Fruit fly (Drosophila melanogaster): ENCODE measurements around the gene CG9391.

Gene CG9391

DNA sequence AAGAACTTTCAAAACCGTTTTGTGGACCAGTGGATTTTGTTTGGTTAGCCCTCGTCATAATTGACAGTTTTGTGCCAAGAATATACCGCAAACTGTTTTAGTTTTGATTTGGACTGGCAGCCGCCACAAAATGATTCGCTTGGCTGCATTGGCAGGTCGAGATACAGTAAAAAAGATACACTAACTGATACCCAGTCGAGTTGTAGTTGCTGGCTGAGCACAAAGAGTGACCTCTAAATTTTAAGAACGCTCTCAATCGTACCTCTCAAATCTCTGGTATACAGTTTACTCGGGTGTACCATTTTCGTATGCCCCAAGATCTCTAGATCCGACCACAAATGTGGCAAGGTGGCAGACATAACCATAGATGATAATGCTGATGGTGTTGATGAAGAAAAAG is 25.2 kb downstream of the CG9391 start:
- TF ChIP-seq Sox15 (GFP tag; optimal IDR thresholded peaks at IDR 0.05) = no peak
- TF ChIP-seq Met (GFP tag; optimal IDR thresholded peaks at IDR 0.05) = no peak
- no peak for TF ChIP-seq cyc (GFP tag; optimal IDR thresholded peaks at IDR 0.05)
- no peak for TF ChIP-seq fd85E (GFP tag; optimal IDR thresholded peaks at IDR 0.05)
- TF ChIP-seq Eip75B (GFP tag; optimal IDR thresholded peaks at IDR 0.05) = no peak
- TF ChIP-seq CG3032 (tag; optimal IDR thresholded peaks at IDR 0.05) = no peak
- TF ChIP-seq salr (GFP tag; optimal IDR thresholded peaks at IDR 0.05) = no peak
- no peak for TF ChIP-seq Ets96B (tag; optimal IDR thresholded peaks at IDR 0.05)
- no peak for TF ChIP-seq Hr4 (GFP tag; optimal IDR thresholded peaks at IDR 0.05)
- no peak for TF ChIP-seq CG8319 (GFP tag; optimal IDR thresholded peaks at IDR 0.05)
- TF ChIP-seq CG16779 (tag; optimal IDR thresholded peaks at IDR 0.05) = no peak
- no peak for TF ChIP-seq Smox (GFP tag; optimal IDR thresholded peaks at IDR 0.05)
- no peak for TF ChIP-seq CG9139 (GFP tag; optimal IDR thresholded peaks at IDR 0.05)

DNA sequence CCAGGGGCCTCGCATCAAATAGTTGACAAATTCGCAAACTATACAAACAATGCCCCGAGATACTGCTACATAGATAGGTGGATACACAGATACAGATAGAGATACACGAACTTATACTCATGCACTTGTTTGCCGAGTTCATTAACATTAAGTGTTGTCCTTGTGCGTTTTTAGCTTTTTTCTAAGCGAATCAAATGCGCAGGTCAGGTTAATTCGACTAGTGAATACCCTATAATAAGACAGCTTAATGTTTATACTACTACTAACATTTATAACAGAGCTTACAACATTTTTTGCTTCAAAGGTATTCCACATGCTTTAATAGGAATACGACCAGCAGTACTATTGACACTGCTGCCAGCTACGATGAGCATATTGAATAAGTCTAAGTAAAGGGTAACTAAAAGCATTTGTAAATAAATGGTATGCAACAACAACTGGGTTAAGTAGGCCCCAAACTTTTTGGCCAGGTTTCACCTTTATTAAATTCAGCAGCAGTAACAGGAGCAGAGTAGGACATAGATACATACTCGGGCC is 26.6 kb downstream of the CG9391 start:
- TF ChIP-seq Smox (GFP tag; optimal IDR thresholded peaks at IDR 0.05) (no peak), CG6163 (GFP tag; IDR thresholded peaks at IDR 0.05) (0 out of 3 replicates have a peak, but pooled peaks have one; percentile 10), CG32006 (GFP tag; optimal IDR thresholded peaks at IDR 0.05) (peak; percentile 26), svp (GFP tag) (peak; percentile 66), CG15336 (GFP tag; IDR thresholded peaks at IDR 0.05) (0 out of 2 replicates have a peak, but pooled peaks have one; percentile 36), CG9139 (GFP tag; optimal IDR thresholded peaks at IDR 0.05) (no peak), fkh (GFP tag; optimal IDR thresholded peaks at IDR 0.05) (peak; percentile 52), Eip78C (GFP tag) (peak; percentile 64), Sox102F (GFP tag; optimal IDR thresholded peaks at IDR 0.05) (no peak)

DNA sequence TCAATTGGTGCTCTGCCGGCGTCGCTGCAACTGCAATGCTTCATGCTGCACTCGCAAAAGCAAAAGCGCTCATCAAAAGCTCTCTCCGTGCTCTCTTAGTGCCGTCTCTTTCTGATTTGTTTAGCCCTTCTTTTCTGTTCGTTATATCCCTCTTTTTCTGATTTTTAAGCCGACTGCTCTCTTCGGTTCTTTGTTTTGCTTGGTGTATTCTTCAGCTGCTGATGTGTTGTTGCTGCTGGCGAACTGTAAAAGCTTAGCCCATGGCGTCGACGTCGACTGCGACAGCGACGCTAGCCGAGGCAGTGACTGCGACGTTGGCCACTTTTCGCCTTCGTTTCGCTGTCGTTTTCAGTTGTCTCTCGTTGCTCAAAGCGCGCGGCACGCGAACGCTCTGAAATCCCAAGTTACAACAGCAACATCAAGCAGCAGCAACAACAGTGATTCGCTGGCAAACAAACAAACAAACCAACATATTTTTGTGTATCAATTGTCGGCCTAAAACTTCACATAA is 28.1 kb downstream of the CG9391 start:
- TF ChIP-seq CG6808 (GFP tag; optimal IDR thresholded peaks at IDR 0.05) (no peak), fd85E (GFP tag; optimal IDR thresholded peaks at IDR 0.05) (peak; percentile 0), Hr4 (GFP tag; optimal IDR thresholded peaks at IDR 0.05) (no peak), Eip78C (GFP tag) (peak; percentile 89), CG15336 (GFP tag; IDR thresholded peaks at IDR 0.05) (peak; percentile 64), Eip75B (GFP tag; optimal IDR thresholded peaks at IDR 0.05) (peak; percentile 41), net (GFP tag; optimal IDR thresholded peaks at IDR 0.05) (peak; percentile 34), CG8632 (GFP tag; optimal IDR thresholded peaks at IDR 0.05) (no peak), ss (GFP tag; optimal IDR thresholded peaks at IDR 0.05) (peak; percentile 29 to 55), esn (GFP tag; optimal IDR thresholded peaks at IDR 0.05) (peak; percentile 14), lz (GFP tag; optimal IDR thresholded peaks at IDR 0.05) (peak; percentile 25), svp (GFP tag) (peak; percentile 74), Ets96B (tag; optimal IDR thresholded peaks at IDR 0.05) (no peak), CG9139 (GFP tag; optimal IDR thresholded peaks at IDR 0.05) (peak; percentile 39), CG3032 (tag; optimal IDR thresholded peaks at IDR 0.05) (no peak), OdsH (GFP tag; optimal IDR thresholded peaks at IDR 0.05) (no peak), CG3919 (GFP tag; optimal IDR thresholded peaks at IDR 0.05) (peak; percentile 47), eg (GFP tag; IDR thresholded peaks at IDR 0.05) (peak; percentile 54; the same call in 2 of the 3 replicates), Lpt (GFP tag; optimal IDR thresholded peaks at IDR 0.05) (peak; percentile 7), Eip93F (GFP tag; optimal IDR thresholded peaks at IDR 0.05) (peak; percentile 24), dsx (GFP tag; optimal IDR thresholded peaks at IDR 0.05; ENCODE audit: poor library complexity, severe bottlenecking) (peak; percentile 22), Blimp-1 (GFP tag; optimal IDR thresholded peaks at IDR 0.05) (peak; percentile 87), Sox14 (GFP tag; optimal IDR thresholded peaks at IDR 0.05) (peak; percentile 58), Gug (GFP tag; IDR thresholded peaks at IDR 0.05) (0 out of 2 replicates have a peak, but pooled peaks have one; percentile 11), CG8119 (GFP tag; IDR thresholded peaks at IDR 0.05) (peak; percentile 68), CG6792 (GFP tag; optimal IDR thresholded peaks at IDR 0.05) (no peak), CG6163 (GFP tag; IDR thresholded peaks at IDR 0.05) (peak; percentile 56; the same call in 1 of the 3 replicates), Sox102F (GFP tag; optimal IDR thresholded peaks at IDR 0.05) (peak; percentile 61), CG6854 (GFP tag; optimal IDR thresholded peaks at IDR 0.05) (peak; percentile 79), fkh (GFP tag; optimal IDR thresholded peaks at IDR 0.05) (peak; percentile 58), Met (GFP tag; optimal IDR thresholded peaks at IDR 0.05) (no peak), topi (GFP tag; optimal IDR thresholded peaks at IDR 0.05) (peak; percentile 6)

Data from whole organism, prepupa.